Fruit fly (Drosophila melanogaster) whole organism, adult: ENCODE measurements around the gene Fdh.
A peak's percentile ranks its signal among the peaks of the same experiment; 100 is the strongest.

Experiments used
- CG11617 ChIP-seq: fragments of 200-800 bp; sonication (Bioruptor generic); optimal IDR thresholded peaks from 2 replicates; lab custom pipeline; 2017; ENCODE audit warnings: mild to moderate bottlenecking, missing biosample characterization, missing genetic modification reagents, missing genetic modification characterization
- CG12768 ChIP-seq: fragments of 200-800 bp; sonication (Bioruptor generic); optimal IDR thresholded peaks from 2 replicates; lab custom pipeline; 2017; ENCODE audit warnings: missing biosample characterization, missing genetic modification characterization, mild to moderate bottlenecking, moderate library complexity, missing genetic modification reagents
- CG14711 ChIP-seq: fragments of 200-800 bp; sonication (Bioruptor generic); optimal IDR thresholded peaks from 2 replicates; lab custom pipeline; 2018; ENCODE audit warnings: missing biosample characterization, mild to moderate bottlenecking, missing genetic modification characterization, moderate library complexity
- CG1620 ChIP-seq: fragments of 200-800 bp; sonication (Bioruptor generic); optimal IDR thresholded peaks from 2 replicates; lab custom pipeline; 2016; ENCODE audit warnings: missing biosample characterization, missing genetic modification characterization
- CG33017 ChIP-seq: fragments of 200-800 bp; sonication (Bioruptor generic); optimal IDR thresholded peaks from 2 replicates; lab custom pipeline; 2018; ENCODE audit warnings: missing biosample characterization, mild to moderate bottlenecking, missing genetic modification characterization, moderate library complexity
- CG5204 ChIP-seq: fragments of 200-800 bp; sonication (Bioruptor generic); optimal IDR thresholded peaks from 2 replicates; lab custom pipeline; 2016; ENCODE audit warnings: missing biosample characterization, missing genetic modification characterization
- CG7045 ChIP-seq: fragments of 200-800 bp; sonication (Bioruptor generic); optimal IDR thresholded peaks from 2 replicates; lab custom pipeline; 2017; ENCODE audit warnings: missing biosample characterization, mild to moderate bottlenecking, missing genetic modification characterization
- CG7101 ChIP-seq: fragments of 200-800 bp; sonication (Bioruptor generic); optimal IDR thresholded peaks from 2 replicates; lab custom pipeline; 2018; ENCODE audit warnings: missing biosample characterization, mild to moderate bottlenecking, missing genetic modification characterization, moderate library complexity
- Clk ChIP-seq: fragments of 200-800 bp; sonication (Bioruptor generic); optimal IDR thresholded peaks from 2 replicates; lab custom pipeline; 2017; ENCODE audit warnings: missing biosample characterization, missing genetic modification characterization
- Crg-1 ChIP-seq: fragments of 200-800 bp; sonication (Bioruptor generic); optimal IDR thresholded peaks from 2 replicates; lab custom pipeline; 2016; ENCODE audit warnings: missing biosample characterization, missing genetic modification characterization
- Hr96 ChIP-seq: fragments of 200-800 bp; sonication (Bioruptor generic); optimal IDR thresholded peaks from 2 replicates; lab custom pipeline; 2016; ENCODE audit warnings: missing biosample characterization, missing genetic modification characterization
- Mnt ChIP-seq: fragments of 200-800 bp; sonication (Bioruptor generic); optimal IDR thresholded peaks from 2 replicates; lab custom pipeline; 2016; ENCODE audit warnings: missing biosample characterization, mild to moderate bottlenecking, missing genetic modification characterization
- bab1 ChIP-seq: fragments of 200-800 bp; sonication (Bioruptor generic); optimal IDR thresholded peaks from 3 replicates; lab custom pipeline; 2019; ENCODE audit warnings: missing biosample characterization, mild to moderate bottlenecking, missing genetic modification characterization, moderate library complexity
- cic ChIP-seq: fragments of 200-800 bp; sonication (Bioruptor generic); optimal IDR thresholded peaks from 2 replicates; lab custom pipeline; 2017; ENCODE audit warnings: missing biosample characterization, mild to moderate bottlenecking, missing genetic modification characterization, moderate library complexity
- cnc ChIP-seq, 2 experiments: fragments of >200 bp; optimal IDR thresholded peaks; 2 replicates each; lab custom pipeline; 2017
- kay ChIP-seq: fragments of 200-800 bp; sonication (Bioruptor generic); peaks from one replicate; lab custom pipeline; 2016; ENCODE audit warnings: missing biosample characterization, missing genetic modification characterization, borderline replicate concordance
- ovo ChIP-seq: fragments of 200-800 bp; sonication (Bioruptor generic); optimal IDR thresholded peaks from 2 replicates; lab custom pipeline; 2016; ENCODE audit warnings: missing biosample characterization, missing genetic modification characterization
- pad ChIP-seq: fragments of 200-800 bp; sonication (Bioruptor generic); optimal IDR thresholded peaks from 3 replicates; lab custom pipeline; 2017; ENCODE audit warnings: missing biosample characterization, missing genetic modification characterization, mild to moderate bottlenecking, moderate library complexity, missing genetic modification reagents
- tj ChIP-seq: fragments of 200-800 bp; sonication (Bioruptor generic); optimal IDR thresholded peaks from 3 replicates; lab custom pipeline; 2017; ENCODE audit warnings: missing biosample characterization, mild to moderate bottlenecking, missing genetic modification characterization, moderate library complexity
- toe ChIP-seq: fragments of 200-800 bp; sonication (Bioruptor generic); optimal IDR thresholded peaks from 2 replicates; lab custom pipeline; 2016; ENCODE audit warnings: missing biosample characterization, missing genetic modification characterization

Gene Fdh

dm6 chr3R:10879219-10879618, 7.0 kb upstream of the Fdh start, which contains the start of gene CG14695:
Gene CG14695, minus strand, starts transcription at chr3R:10879319.
- no peak for TF ChIP-seq CG1620

- TF ChIP-seq tj (GFP tag; lab: Kevin White, UChicago) (no peak), CG7045 (GFP tag; lab: Kevin White, UChicago) (no peak), Crg-1 (GFP tag; lab: Kevin White, UChicago) (no peak), CG14711 (tag; lab: Kevin White, UChicago) (no peak), CG33017 (no peak), kay (GFP tag; lab: Kevin White, UChicago) (no peak), CG12768 (no peak), CG7101 (no peak), pad (GFP tag; lab: Kevin White, UChicago) (no peak), toe (GFP tag; lab: Kevin White, UChicago) (no peak), bab1 (GFP tag; lab: Kevin White, UChicago) (no peak), CG5204 (GFP tag; lab: Kevin White, UChicago) (no peak)
Measured at dm6 chr3R:10878628-10879027, 6.4 kb upstream of the Fdh start.

- TF ChIP-seq Crg-1 (GFP tag; lab: Kevin White, UChicago) (no peak), toe (GFP tag; lab: Kevin White, UChicago) (no peak), CG7101 (no peak), tj (GFP tag; lab: Kevin White, UChicago) (no peak), CG7045 (GFP tag; lab: Kevin White, UChicago) (no peak), Hr96 (GFP tag; lab: Kevin White, UChicago) (no peak), CG33017 (no peak)
Measured at dm6 chr3R:10877808-10878207, 5.6 kb upstream of the Fdh start.

dm6 chr3R:10875515-10876434, 3.6 kb upstream of the Fdh start, which contains the start of gene Sodh2:
Gene Sodh2, plus strand, starts transcription at chr3R:10876384.
- TF ChIP-seq CG5204 (GFP tag; lab: Kevin White, UChicago): no peak
- peak; percentile 86 for TF ChIP-seq CG7045 (GFP tag; lab: Kevin White, UChicago)
- peak; percentile 37 for TF ChIP-seq tj (GFP tag; lab: Kevin White, UChicago)
- peak; percentile 62 for TF ChIP-seq toe (GFP tag; lab: Kevin White, UChicago)
- TF ChIP-seq Hr96 (GFP tag; lab: Kevin White, UChicago): peak; percentile 33
- peak; percentile 55 for TF ChIP-seq bab1 (GFP tag; lab: Kevin White, UChicago)
- TF ChIP-seq Clk: peak; percentile 25
- no peak for TF ChIP-seq CG1620
- peak; percentile 89 for TF ChIP-seq CG12768
- TF ChIP-seq CG11617: peak; percentile 78
- peak; percentile 82 for TF ChIP-seq ovo (GFP tag; lab: Kevin White, UChicago)
- TF ChIP-seq pad (GFP tag; lab: Kevin White, UChicago): peak; percentile 90
- peak; percentile 61 for TF ChIP-seq Mnt (GFP tag; lab: Kevin White, UChicago)
- TF ChIP-seq CG7101: peak; percentile 92
- TF ChIP-seq Crg-1 (GFP tag; lab: Kevin White, UChicago): peak; percentile 69
- peak; percentile 95 for TF ChIP-seq kay (GFP tag; lab: Kevin White, UChicago)
- no peak for TF ChIP-seq cnc (optimal IDR thresholded peaks at IDR 0.05; lab: Kevin White, UChicago)
- peak; percentile 93 for TF ChIP-seq cic
- peak; percentile 96 for TF ChIP-seq CG33017
- peak; percentile 91 for TF ChIP-seq CG14711 (tag; lab: Kevin White, UChicago)

dm6 chr3R:10872820-10873219, 639 bp upstream of the Fdh start, which contains the start of gene CG4596:
Gene CG4596, plus strand, starts transcription at chr3R:10873038.
- TF ChIP-seq ovo (GFP tag; lab: Kevin White, UChicago): no peak
- TF ChIP-seq Clk: no peak
- no peak for TF ChIP-seq CG7045 (GFP tag; lab: Kevin White, UChicago)
- no peak for TF ChIP-seq CG5204 (GFP tag; lab: Kevin White, UChicago)
- TF ChIP-seq CG14711 (tag; lab: Kevin White, UChicago): no peak
- TF ChIP-seq CG33017: no peak
- TF ChIP-seq cnc (optimal IDR thresholded peaks at IDR 0.05; lab: Kevin White, UChicago): no peak
- no peak for TF ChIP-seq cic
- TF ChIP-seq bab1 (GFP tag; lab: Kevin White, UChicago): no peak
- no peak for TF ChIP-seq CG12768
- no peak for TF ChIP-seq toe (GFP tag; lab: Kevin White, UChicago)
- no peak for TF ChIP-seq Mnt (GFP tag; lab: Kevin White, UChicago)
- TF ChIP-seq Hr96 (GFP tag; lab: Kevin White, UChicago): no peak
- TF ChIP-seq CG11617: no peak
- TF ChIP-seq CG7101: no peak
- no peak for TF ChIP-seq tj (GFP tag; lab: Kevin White, UChicago)
- no peak for TF ChIP-seq CG1620
- TF ChIP-seq pad (GFP tag; lab: Kevin White, UChicago): no peak
- TF ChIP-seq Crg-1 (GFP tag; lab: Kevin White, UChicago): no peak
- no peak for TF ChIP-seq kay (GFP tag; lab: Kevin White, UChicago)

- TF ChIP-seq CG7045 (GFP tag; lab: Kevin White, UChicago) (no peak), cic (peak; percentile 32), tj (GFP tag; lab: Kevin White, UChicago) (peak; percentile 8)
Measured at dm6 chr3R:10870561-10870960, 1.6 kb downstream of the Fdh start.
